Worm (Caenorhabditis elegans): ENCODE measurements around the gene K04D7.6.

Gene K04D7.6

DNA sequence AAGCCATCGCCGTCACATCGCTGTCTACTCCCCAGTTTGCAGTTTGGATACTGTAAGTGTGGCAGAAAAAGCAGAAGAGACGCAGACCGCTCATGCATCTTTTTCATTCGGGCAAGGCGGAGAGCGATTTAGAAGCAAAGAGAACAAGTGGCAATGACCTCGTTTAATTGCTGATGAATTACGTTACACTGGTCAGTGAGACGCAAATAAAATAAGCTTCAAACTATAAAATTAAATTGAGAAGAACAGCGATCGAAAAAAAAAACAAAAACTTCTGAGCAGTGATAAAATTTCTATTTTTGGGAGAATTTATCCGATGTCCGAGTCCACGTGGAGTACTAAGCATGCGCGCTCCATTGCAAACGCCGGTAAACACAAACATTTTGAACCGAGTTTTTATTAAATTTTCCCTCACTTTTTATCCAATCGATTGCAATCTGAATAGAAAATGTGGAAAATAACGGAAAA lies 16.1 kb upstream of the K04D7.6 start, which contains the start of gene C24F3.2 (continued):
- TF ChIP-seq snu-23 (GFP tag; optimal IDR thresholded peaks at IDR 0.05) = peak; percentile 84
- TF ChIP-seq aly-2 (tag; optimal IDR thresholded peaks at IDR 0.05) = no peak
- TF ChIP-seq unc-62 (GFP tag; optimal IDR thresholded peaks at IDR 0.05) = no peak
- no peak for TF ChIP-seq fkh-4 (tag; optimal IDR thresholded peaks at IDR 0.05; ENCODE audit: borderline replicate concordance)
- no peak for TF ChIP-seq ceh-90 (tag; optimal IDR thresholded peaks at IDR 0.05)
- TF ChIP-seq sup-37 (GFP tag; optimal IDR thresholded peaks at IDR 0.05) = peak; percentile 45
- TF ChIP-seq rnt-1 (tag; optimal IDR thresholded peaks at IDR 0.05) = peak; percentile 75
- TF ChIP-seq nhr-237 (tag; optimal IDR thresholded peaks at IDR 0.05) = no peak
- no peak for TF ChIP-seq nhr-11 (tag; optimal IDR thresholded peaks at IDR 0.05)
- TF ChIP-seq F16B12.6 (tag; optimal IDR thresholded peaks at IDR 0.05) = no peak
- TF ChIP-seq nhr-19 (GFP tag; conservative IDR thresholded peaks at IDR 0.05) = peak; percentile 45
- TF ChIP-seq sox-4 (tag; optimal IDR thresholded peaks at IDR 0.05) = no peak
- TF ChIP-seq elt-3 (tag; optimal IDR thresholded peaks at IDR 0.05) = peak in 2 of 6 experiments; percentile 36 to 54
- no peak for TF ChIP-seq unc-98 (GFP tag; IDR thresholded peaks at IDR 0.05)
- peak; percentile 41 to 79 for TF ChIP-seq efl-1 (optimal IDR thresholded peaks at IDR 0.05)
- peak; percentile 80 to 97 for TF ChIP-seq efl-1 (GFP tag; optimal IDR thresholded peaks at IDR 0.05 in 1 of 2)
- TF ChIP-seq ztf-11 (tag; optimal IDR thresholded peaks at IDR 0.05) = no peak
- TF ChIP-seq hlh-4 (tag; optimal IDR thresholded peaks at IDR 0.05) = no peak
- peak; percentile 69 for TF ChIP-seq fkh-8 (tag; optimal IDR thresholded peaks at IDR 0.05)
- TF ChIP-seq ceh-8 (GFP tag; optimal IDR thresholded peaks at IDR 0.05) = no peak
- peak; percentile 42 for TF ChIP-seq unc-130 (tag; optimal IDR thresholded peaks at IDR 0.05)
- no peak for TF ChIP-seq Y116A8C.19 (tag; optimal IDR thresholded peaks at IDR 0.05; ENCODE audit: borderline replicate concordance)
- no peak for TF ChIP-seq mef-2 (tag; optimal IDR thresholded peaks at IDR 0.05)
- TF ChIP-seq fos-1 (tag; optimal IDR thresholded peaks at IDR 0.05) = peak; percentile 37
- TF ChIP-seq pag-3 (tag; optimal IDR thresholded peaks at IDR 0.05; ENCODE audit: borderline replicate concordance, insufficient read depth) = no peak
- TF ChIP-seq ces-1 (GFP tag; optimal IDR thresholded peaks at IDR 0.05) = no peak
- peak; percentile 64 for TF ChIP-seq nhr-47 (tag; optimal IDR thresholded peaks at IDR 0.05)
- TF ChIP-seq nhr-28 (tag; optimal IDR thresholded peaks at IDR 0.05) = no peak
- TF ChIP-seq tbx-2 (tag; optimal IDR thresholded peaks at IDR 0.05) = peak; percentile 49
- TF ChIP-seq lsy-2 (tag; optimal IDR thresholded peaks at IDR 0.05) = peak; percentile 92 to 97
- peak; percentile 15 for TF ChIP-seq snpc-4 (tag; optimal IDR thresholded peaks at IDR 0.05)
- TF ChIP-seq mep-1 (tag; optimal IDR thresholded peaks at IDR 0.05) = peak; percentile 69

DNA sequence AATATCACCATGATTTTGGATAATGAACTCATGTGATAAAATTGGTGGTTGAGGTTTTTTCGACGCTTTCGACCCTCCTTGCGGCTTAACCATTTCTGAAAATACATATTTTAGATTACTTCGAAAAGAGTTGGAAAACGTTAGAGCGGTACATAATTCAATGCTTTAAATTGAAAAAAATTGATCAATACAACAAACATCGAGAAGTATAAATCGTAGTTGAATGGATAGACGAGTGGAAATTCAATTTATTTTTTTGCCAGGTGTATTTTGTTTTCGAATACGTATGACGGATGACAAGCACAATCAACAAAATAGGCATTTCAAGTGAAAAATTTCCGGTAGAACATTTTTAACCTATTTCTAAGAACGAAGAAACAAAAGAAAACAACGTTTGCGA lies 15.1 kb upstream of the K04D7.6 start, which contains the start of gene tram-1:
TSS of gene tram-1 (minus strand) at position 101 of the 400 bp plus-strand sequence.
- TF ChIP-seq fkh-10 (GFP tag; optimal IDR thresholded peaks at IDR 0.05) = no peak
- TF ChIP-seq tbx-2 (tag; optimal IDR thresholded peaks at IDR 0.05) = no peak
- TF ChIP-seq ama-1 (optimal IDR thresholded peaks at IDR 0.05) = no peak
- no peak for TF ChIP-seq lin-39 (tag; optimal IDR thresholded peaks at IDR 0.05)
- no peak for TF ChIP-seq aly-2 (tag; optimal IDR thresholded peaks at IDR 0.05)
- TF ChIP-seq lin-15B (tag; optimal IDR thresholded peaks at IDR 0.05) = no peak
- TF ChIP-seq fkh-8 (tag; optimal IDR thresholded peaks at IDR 0.05) = peak; percentile 37

DNA sequence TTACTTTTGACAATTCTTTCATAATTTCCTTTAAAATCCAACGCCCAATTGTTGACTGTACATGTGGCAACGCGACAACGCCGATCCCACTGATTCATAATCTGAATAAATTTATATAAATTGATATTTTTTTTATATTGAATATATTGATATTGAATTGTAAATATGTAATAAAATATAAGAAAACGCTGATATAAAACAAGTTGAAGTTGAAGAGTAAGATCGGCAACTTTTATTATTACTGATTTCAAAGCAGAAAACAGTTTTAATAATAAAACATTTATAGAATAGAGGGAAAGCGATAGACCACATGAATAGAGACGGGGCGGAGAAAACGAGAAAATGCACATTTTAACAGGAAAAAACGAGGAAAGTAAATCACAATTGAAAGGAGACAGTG lies 13.1 kb upstream of the K04D7.6 start, which contains the start of gene qns-1:
TSS of gene qns-1 (minus strand) at position 101 of the 400 bp plus-strand sequence.
- TF ChIP-seq irx-1 (tag; optimal IDR thresholded peaks at IDR 0.05) = no peak
- TF ChIP-seq fkh-10 (GFP tag; optimal IDR thresholded peaks at IDR 0.05) = no peak
- TF ChIP-seq C04F5.9 (tag; optimal IDR thresholded peaks at IDR 0.05) = no peak
- TF ChIP-seq elt-2 (tag; optimal IDR thresholded peaks at IDR 0.05) = no peak
- TF ChIP-seq nhr-237 (tag; optimal IDR thresholded peaks at IDR 0.05) = no peak

All from whole organism, L1 larva.